Fruit fly (Drosophila melanogaster): ENCODE results near the gene Hr4.

Hr4 gene

DNA sequence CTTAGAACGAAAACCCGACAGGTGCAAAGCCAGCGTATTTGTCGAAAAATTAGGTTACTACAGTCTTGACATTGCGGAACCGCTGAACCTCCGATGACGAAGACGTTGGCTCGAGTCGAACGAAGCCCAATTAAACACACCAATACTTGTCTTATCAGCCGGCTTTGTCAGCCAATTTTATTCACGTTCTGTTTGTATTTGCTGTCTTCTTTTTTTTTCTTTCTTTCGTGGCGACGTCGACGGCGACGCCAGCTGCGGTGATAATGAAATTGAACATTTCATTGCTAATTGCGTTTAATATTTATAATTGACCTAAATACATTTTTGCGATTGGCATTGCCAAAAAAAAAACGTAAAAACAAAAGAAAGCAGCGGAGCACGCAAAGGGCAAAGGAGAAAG is 23.8 kb downstream of the Hr4 start:
- TF ChIP-seq CG8478 (optimal IDR thresholded peaks at IDR 0.05), result no peak
- no peak for TF ChIP-seq CTCF (optimal IDR thresholded peaks at IDR 0.05)

DNA sequence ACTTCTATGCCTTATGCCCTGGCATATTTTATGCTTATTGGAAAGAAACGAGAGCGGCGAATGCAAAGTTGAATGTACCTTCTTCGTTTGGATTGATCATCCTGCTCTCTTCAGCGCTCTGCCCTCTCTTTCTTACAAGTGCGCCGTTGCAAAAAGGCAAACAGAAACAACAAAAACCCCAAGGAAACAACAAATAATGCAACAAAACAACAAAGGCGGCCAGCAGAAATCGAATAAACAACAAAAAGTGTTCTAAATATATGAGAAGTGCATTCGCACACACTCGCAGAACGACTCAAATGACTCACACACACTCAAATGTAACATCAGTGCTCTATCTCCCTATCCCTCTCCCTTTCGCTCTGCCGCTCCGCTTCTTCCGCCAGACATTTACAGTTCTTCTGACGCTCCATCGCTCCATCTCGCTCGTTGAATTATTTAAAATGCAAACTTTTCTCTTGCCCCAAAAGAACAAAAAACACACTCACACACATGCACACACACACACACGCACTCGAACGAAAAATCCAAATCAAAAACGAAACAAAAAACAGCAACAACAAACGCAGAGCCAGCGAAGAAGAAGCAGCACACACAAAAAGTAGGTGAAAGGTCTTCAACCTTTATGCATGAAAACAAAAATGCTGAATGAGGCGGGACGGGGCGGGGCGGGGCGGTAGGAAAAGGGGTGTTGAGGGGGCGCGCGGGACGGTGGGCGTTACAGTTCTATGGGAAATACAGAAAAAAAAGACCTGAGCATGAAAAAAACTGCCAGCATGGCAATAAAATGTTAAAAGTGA is 24.4 kb downstream of the Hr4 start:
- TF ChIP-seq CG8478 (optimal IDR thresholded peaks at IDR 0.05), result no peak

DNA sequence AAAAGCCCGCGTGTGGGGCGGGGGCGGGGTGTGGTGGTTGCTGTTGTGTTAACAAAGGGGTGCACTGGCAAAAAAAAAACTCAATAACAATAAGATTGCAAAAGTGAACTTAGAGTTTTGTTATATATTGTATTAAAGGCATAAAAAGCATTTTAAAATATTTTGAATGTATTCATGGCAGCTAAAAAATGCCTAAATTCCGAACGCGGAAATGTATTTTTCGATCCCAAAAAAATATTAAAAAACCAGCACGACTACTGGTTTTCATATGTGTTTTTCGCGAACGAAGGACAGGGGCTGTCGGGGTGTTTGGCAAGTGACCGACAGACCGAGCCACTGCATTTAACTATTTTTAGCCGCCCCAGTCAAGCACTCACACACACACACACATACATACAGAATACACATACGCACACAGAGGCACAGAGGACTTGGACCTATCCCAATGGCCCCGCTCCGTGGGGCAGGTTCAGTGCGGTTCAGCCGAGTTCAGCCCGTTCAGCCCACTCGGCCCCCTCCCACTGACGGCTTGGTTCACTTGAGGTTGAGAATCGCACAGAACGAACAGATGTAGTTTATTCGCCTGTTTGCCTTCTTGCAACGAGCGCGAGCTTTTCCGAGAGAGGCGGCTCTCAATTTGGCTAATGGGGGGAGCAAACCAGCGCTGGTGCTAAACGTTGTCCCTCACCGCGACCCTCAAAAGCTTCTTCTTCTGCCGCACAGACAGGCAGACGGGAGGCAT is 25.2 kb downstream of the Hr4 start:
- no peak for TF ChIP-seq CTCF (optimal IDR thresholded peaks at IDR 0.05)
- no peak for TF ChIP-seq CG8478 (optimal IDR thresholded peaks at IDR 0.05)

DNA sequence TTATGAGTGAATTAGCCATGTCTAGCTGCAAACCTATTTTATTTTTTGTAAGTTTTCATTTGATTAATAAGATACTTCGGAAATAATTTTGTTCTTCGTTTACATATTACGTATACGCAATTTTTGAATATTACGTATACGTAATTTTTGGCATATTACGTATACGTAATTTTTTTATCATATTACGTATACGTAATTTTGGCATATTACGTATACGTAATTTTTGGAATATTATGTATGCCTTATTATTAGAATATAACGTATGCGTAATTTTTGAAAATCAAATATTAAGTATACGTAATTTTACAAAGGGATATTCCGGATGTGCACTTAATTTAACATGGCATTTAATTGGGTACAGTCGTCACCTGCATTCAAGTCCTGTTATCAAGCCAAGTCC is 26.4 kb downstream of the Hr4 start:
- TF ChIP-seq CTCF (optimal IDR thresholded peaks at IDR 0.05) (no peak), CG8478 (optimal IDR thresholded peaks at IDR 0.05) (no peak)

DNA sequence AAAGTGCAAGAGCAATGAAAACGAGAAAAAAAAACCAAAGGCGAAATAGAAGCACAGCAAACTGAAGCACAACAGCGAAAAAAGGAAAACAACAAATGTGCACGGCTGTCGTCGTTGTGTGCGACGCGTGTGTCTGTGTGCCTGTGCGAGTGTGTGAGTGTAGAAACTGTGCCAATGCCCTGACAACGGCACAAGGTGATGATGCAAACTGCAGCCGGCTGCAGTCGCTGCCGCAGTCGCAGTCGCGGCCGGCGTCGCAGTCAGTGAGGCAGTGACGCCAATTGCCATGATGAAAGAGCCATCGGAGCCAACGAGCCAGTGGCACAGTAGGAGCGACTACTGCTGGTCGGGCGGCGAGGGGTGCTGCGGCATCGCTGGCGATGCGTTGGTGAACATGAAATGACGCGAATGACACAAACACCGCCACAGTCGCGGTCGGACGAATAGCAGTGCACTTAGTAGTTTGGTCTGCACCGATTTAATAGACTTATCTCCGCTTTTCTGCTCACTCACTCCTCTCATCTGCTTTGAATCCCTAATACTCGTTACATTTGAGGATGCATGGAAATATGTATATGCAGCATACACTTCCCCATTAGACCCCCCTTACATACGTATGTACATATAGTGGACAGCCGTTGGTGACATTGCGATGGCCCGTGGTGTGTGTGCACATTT is 27.0 kb downstream of the Hr4 start:
- TF ChIP-seq CG8478 (optimal IDR thresholded peaks at IDR 0.05), result no peak
- no peak for TF ChIP-seq CTCF (optimal IDR thresholded peaks at IDR 0.05)

DNA sequence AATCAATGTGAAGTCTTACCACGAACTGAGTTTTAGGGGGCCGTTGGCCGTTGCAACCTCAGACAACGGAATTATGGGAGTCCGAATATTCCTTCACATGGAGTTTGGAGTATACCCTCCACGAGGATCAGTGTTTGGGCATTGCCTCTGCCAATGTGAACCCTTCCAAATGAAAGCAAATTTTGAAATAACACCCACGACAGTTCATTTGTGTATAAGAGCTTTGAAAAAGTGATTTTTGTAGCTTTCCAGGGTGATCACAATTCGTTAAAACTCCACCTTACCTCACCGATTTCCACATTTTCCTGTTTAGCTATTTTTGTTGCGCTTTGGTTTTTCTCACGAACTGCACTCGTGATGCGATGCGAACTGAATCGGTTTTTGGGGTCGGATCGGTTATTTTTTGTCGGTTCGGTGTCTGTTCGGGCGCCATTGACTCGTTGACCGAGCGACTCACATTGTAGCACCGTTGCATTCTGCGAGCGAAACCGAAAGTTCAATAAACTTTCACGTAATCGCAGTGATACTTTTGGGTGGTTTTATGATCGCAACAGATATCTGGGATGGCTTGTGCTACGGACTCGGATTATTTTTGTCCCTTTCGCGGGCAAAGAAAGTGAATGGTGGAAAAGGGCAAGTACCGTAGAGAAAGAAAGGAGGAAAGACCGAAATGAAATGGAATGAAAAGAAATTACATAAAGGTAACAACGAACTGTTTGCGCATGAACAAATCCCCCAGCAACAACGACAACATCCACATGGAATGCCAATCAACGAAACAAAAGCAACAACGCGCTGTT is 28.2 kb downstream of the Hr4 start:
- TF ChIP-seq CTCF (optimal IDR thresholded peaks at IDR 0.05) (no peak), CG8478 (optimal IDR thresholded peaks at IDR 0.05) (no peak)

DNA sequence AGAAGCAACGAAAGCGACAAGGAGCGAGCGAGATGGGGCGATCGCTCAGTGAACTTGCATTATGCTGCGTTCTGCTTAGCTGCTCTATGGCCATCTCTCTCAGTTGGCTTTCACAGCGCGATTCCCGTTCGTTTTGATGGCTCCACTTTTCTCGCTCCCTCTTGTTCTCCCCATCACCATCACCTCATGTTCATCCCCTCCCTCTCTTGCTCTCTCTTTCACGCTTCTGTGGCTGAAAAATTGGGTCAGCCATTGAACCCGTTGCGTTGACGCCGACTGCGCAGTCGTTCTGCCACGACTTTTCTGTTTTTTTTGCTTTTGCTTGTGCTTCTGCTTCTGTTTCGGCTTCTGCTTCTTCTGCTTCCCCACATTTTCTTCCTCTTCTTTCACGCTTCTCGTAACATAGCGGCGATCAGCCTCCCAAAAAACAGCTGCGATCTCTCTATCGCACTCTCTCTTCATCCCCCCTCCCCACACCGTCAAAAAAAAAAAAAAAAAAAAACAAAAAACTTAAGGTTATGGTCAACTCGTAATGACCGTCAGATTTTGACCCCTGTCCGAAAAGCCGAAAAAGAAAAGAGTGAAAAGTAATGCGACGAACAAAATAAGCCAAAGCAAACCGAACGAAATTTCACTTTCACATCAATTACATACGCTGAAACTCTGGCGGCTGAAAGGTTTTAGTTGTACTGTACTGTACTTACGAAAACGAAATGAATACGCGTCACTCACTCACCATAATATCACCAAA is 29.0 kb downstream of the Hr4 start:
- TF ChIP-seq CTCF (optimal IDR thresholded peaks at IDR 0.05) (no peak), CG8478 (optimal IDR thresholded peaks at IDR 0.05) (no peak)

DNA sequence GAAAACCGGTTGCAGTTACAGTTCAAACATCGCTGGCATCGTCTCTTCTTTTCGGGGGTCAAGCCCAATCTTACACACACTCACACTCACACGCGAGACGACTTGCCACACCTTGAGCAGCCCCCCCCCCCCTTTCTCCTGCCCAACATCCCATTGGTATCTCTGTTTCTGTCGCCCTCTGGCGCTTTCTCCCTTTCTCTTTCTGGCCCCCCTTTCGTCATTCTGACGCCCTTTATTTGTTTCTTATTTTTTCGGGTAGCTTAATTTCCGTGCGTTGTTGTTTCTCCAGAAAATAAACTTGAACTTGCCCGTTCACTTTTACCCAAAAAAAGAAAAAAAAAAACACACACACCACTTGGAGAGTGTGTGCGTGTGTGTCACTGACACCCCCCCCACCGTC is 30.4 kb downstream of the Hr4 start:
- TF ChIP-seq CTCF (optimal IDR thresholded peaks at IDR 0.05) (no peak), CG8478 (optimal IDR thresholded peaks at IDR 0.05) (no peak)

DNA sequence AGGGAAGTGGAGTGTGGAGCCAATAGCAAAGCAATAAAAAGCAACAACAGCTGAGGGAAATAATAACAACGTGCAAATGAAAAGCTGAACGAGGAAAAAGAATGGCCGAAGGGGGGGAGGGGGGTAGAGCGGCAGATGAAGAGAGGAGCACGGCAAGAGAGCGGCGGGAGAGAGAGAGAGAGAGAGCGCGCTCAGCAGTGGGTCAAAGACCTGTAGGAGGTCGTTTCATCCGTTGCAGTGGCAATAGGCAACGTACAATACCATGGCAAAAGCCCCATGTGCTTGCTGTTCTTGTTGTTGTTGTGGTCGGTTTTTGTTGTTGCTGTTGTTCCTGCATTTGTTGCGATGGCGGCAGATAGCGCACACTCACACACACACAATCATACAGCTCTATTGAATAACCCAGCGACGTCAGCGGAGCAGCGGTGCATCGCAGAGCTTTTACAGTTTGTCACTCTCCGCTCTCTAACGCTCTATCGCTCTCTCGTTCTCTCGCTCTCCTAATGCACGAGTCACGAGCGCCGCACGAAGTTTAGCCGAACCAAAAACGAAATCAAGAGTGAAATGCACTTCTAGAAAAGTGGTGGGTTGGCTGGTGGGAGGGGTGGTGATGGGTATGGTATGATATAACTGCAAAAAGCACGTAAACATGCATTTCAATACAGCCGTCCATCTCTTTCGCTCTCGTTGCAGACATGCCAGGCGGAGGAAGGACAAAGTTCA is 34.3 kb downstream of the Hr4 start:
- TF ChIP-seq CG8478 (optimal IDR thresholded peaks at IDR 0.05), result no peak
- no peak for TF ChIP-seq CTCF (optimal IDR thresholded peaks at IDR 0.05)

DNA sequence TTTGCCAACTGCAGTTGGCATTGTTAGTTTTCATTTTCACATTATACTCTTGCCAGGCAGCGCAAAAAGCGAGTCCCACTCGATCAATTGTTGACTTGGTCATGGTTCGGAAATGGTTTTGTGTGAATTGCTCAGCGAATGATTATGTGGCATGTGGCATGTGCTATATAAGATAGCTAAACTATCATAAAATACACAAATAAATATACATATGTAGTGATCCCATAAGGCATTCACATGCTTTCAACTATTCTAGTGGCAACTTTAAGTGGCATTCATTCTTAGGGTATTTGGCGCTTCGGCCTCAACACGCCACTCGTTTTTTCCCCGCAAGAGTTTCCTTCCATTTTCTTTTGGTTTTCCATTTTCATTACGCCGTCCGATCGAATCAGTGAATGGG is 37.3 kb downstream of the Hr4 start:
- no peak for TF ChIP-seq CTCF (optimal IDR thresholded peaks at IDR 0.05)

DNA sequence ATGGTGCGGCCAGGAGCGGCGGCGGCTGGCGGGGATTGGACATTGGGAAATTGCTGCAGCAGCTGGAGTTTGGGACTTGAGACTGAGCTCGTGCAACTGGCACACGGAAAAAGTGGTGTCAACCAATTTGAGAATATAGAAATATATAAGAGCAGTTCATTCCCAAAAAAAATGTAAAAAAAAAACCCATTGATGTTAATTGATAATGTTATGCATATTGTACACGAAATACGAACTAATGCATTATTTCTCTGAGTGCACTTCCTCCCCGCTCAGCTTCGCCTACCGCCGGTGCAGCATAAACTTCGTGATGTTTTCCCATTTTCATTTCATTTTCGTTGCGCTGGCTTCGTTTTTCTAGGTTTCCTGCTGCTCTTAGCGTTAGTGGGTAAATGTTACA is 37.9 kb downstream of the Hr4 start:
- no peak for TF ChIP-seq CG8478 (optimal IDR thresholded peaks at IDR 0.05)
- TF ChIP-seq CTCF (optimal IDR thresholded peaks at IDR 0.05), result no peak

DNA sequence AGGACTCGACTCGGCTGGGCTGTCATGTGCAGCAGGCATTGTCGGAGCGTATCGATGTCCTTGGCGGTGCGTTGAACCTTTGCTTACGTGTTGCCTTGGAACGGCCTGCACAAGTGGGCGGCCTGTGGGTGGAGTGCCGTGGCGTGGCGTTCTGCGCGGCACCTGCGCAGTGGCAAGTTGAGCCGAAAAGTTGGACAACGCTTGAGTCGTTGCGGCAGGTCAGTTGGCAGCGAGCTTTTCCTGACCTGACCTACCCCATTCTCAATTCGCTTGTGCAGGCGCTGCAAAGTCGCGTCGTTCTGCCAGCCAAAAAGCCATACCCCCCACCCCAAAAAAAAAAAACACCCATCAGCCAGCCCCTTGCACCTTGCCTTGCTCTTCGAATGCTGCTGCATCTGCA is 40.0 kb downstream of the Hr4 start:
- TF ChIP-seq CG8478 (optimal IDR thresholded peaks at IDR 0.05) (no peak), CTCF (optimal IDR thresholded peaks at IDR 0.05) (no peak)

DNA sequence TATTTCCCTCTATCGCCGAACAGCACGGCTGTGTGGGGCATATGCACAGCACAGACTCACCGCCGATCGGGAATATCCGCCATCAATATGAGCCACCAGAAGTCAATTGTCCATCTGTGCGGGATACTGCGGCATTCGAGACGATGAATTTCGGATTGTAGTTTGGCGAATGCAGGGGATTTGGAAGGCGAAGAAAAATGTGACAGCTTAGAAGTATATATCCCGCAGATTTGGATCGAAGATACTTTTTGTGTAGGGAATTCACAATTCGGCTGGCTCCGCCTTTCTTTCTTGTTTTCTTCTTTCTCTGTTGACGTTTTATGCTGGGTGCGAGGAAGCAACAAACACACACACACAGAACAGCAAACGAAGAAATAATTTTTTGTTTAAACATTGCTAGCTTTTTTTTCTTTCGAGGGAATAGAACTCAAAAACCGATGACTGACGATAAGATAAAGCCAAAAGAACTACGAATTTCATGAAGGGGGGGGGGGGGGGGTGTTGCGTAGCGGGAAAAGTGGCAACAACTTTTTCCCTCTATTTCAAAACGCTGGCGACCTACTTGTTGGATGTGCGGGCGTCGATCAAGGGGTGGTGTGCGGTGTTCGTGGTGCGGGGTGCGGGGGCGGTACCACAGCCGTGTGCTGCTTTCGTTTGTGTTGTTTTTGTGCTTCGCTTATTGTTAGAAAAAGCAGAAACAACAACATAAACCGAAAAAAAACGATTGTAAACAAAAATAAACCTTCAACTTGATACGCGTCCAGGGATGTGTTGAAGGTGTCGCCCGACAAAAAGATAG is 42.6 kb downstream of the Hr4 start:
- TF ChIP-seq CTCF (optimal IDR thresholded peaks at IDR 0.05), result no peak
- TF ChIP-seq CG8478 (optimal IDR thresholded peaks at IDR 0.05), result no peak

Data from S2 (cell line).